Worm (Caenorhabditis elegans) whole organism, midembryonic: Measurements from ENCODE around the gene C47A4.3.

Source experiments
- T22C8.4 ChIP-seq: fragments of 200-800 bp; sonication (Bioruptor generic); IDR thresholded peaks from 2 replicates; pipeline ENCODE4 v1.3.6; 2022; ENCODE audit warnings: missing genetic modification characterization, missing compliant biosample characterization
- cog-1 ChIP-seq: sonication (generic microtip); optimal IDR thresholded peaks from 2 replicates; lab custom pipeline; 2016; ENCODE audit warnings: missing genetic modification characterization, missing compliant biosample characterization
- flt-1 ChIP-seq: fragments of 200-800 bp; sonication (Bioruptor generic); IDR thresholded peaks from 2 replicates; pipeline ENCODE4 v1.3.6; 2022; ENCODE audit warnings: missing genetic modification characterization, missing compliant biosample characterization
- klf-2 ChIP-seq: fragments of 200-800 bp; sonication (Bioruptor generic); conservative IDR thresholded peaks from 2 replicates; pipeline ENCODE4 v1.3.6; 2022; ENCODE audit warnings: missing genetic modification reagents, missing genetic modification characterization, missing compliant biosample characterization
- med-1 ChIP-seq: sonication (generic microtip); optimal IDR thresholded peaks from 2 replicates; lab custom pipeline; 2017; ENCODE audit warnings: missing genetic modification characterization, mild to moderate bottlenecking, missing compliant biosample characterization, antibody characterized with exemption, missing genetic modification reagents; ENCODE audit not compliant: insufficient read depth
- ref-1 ChIP-seq: fragments of 200-800 bp; sonication (Bioruptor generic); conservative IDR thresholded peaks from 2 replicates; pipeline ENCODE4 v1.3.6; 2022; ENCODE audit warnings: missing genetic modification reagents, missing genetic modification characterization, missing compliant biosample characterization
- tab-1 ChIP-seq: fragments of 200-800 bp; sonication (Bioruptor generic); IDR thresholded peaks from 2 replicates; pipeline ENCODE4 v1.3.6; 2022; ENCODE audit warnings: missing genetic modification characterization, missing compliant biosample characterization
- ztf-23 ChIP-seq: fragments of 200-800 bp; sonication (Bioruptor generic); IDR thresholded peaks from 2 replicates; pipeline ENCODE4 v1.3.6; 2022; ENCODE audit warnings: missing genetic modification reagents, missing genetic modification characterization, missing compliant biosample characterization
- ztf-29 ChIP-seq: fragments of 200-800 bp; sonication (Bioruptor generic); IDR thresholded peaks from 2 replicates; pipeline ENCODE4 v1.3.6; 2022; ENCODE audit warnings: missing genetic modification reagents, missing genetic modification characterization, missing compliant biosample characterization

C47A4.3 gene

DNA sequence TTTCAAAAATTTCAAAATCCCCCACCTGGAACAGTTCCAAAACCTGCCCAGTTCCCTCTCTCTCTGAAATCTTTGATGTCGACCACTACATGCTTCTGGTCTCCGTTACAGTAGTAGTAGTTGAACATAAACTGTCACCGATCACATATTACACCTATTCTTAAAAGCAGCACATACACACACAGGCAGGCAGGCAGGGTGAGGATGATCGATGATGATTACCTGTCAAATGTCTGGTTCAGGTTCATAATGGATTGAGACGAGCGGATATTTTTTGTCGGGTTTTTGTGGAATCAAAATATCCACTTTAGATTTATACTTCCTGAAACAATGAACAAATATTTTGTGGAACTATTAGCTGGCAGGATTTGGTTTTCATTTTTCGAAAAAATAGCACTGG, 48.2 kb downstream of the C47A4.3 start:
- TF ChIP-seq T22C8.4, result no peak
- TF ChIP-seq tab-1, result no peak
- TF ChIP-seq ztf-23, result no peak
- no peak for TF ChIP-seq klf-2
- no peak for TF ChIP-seq cog-1 (tag; lab: Kevin White, UChicago)
- TF ChIP-seq ztf-29 (GFP tag; lab: Robert Waterston, UW), result no peak
- TF ChIP-seq med-1 (GFP tag; lab: Kevin White, UChicago), result no peak
- TF ChIP-seq flt-1 (GFP tag; lab: Robert Waterston, UW), result no peak
- TF ChIP-seq ref-1 (GFP tag; lab: Robert Waterston, UW), result no peak

DNA sequence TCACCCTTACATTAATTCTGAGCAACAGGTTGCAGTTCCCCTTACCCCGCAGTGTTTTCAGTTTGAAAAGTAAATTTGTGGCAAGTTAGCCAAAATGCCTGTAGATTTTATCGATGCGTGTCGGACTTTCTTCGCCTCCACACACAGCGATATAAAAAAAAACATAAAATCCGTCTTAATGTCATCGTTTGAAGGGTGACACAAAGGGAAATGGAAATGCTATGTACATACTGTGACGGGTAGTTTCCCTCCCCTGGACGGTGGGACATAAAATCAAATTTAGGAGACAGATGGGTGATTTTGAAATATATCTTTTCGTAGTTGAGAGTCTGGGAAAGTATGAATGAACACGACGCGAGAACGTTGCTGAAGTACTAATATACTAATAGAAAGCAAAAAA, 49.6 kb downstream of the C47A4.3 start:
- TF ChIP-seq ztf-23, result no peak
- TF ChIP-seq T22C8.4, result no peak
- no peak for TF ChIP-seq flt-1 (GFP tag; lab: Robert Waterston, UW)
- no peak for TF ChIP-seq tab-1
- TF ChIP-seq ref-1 (GFP tag; lab: Robert Waterston, UW), result no peak
- TF ChIP-seq med-1 (GFP tag; lab: Kevin White, UChicago), result no peak
- TF ChIP-seq ztf-29 (GFP tag; lab: Robert Waterston, UW), result no peak
